Fruit fly (Drosophila melanogaster): ENCODE measurements around the gene Kcmf1.

The Kcmf1 gene

DNA sequence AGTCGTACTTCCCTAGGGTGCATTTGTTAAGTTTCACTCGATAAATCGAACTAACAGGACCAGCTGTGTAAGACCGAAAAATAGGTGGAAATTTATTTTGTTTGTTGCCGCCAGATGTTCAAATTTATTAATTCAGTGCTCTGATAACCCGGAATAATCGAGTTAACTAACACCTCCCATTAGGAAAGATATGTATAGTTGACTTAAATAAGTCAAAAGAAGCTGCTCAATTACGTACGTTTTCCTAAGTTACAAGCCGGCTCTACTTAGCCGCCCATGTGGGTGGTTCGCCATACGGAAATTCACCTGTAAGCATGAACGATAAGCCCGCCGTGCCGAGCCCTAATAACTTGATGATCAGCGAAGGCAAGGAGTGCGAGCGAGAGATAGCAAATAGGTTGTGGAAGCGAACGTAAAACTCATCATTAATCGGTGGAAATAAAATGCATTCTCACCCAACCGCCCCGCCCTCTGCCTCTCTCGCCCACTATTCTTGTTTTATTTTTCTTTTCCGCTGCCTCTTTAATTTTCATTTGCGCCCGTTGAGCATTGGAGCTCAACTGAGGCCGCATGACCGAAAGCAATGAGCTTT, 39.2 kb upstream of the Kcmf1 start (continued):
- TF ChIP-seq CG2199 (GFP tag; IDR thresholded peaks at IDR 0.05) (no peak), CG7786 (GFP tag; optimal IDR thresholded peaks at IDR 0.05) (peak; percentile 53), CG6254 (GFP tag; optimal IDR thresholded peaks at IDR 0.05) (no peak), CG10209 (GFP tag; optimal IDR thresholded peaks at IDR 0.05) (peak; percentile 52), lab (GFP tag; optimal IDR thresholded peaks at IDR 0.05) (peak; percentile 50), Gug (GFP tag; IDR thresholded peaks at IDR 0.05) (peak; percentile 59; the same call in 3 of the 4 replicates), CG4328 (GFP tag; optimal IDR thresholded peaks at IDR 0.05) (no peak), CG32772 (GFP tag; IDR thresholded peaks at IDR 0.05) (no peak), CG7271 (tag; optimal IDR thresholded peaks at IDR 0.05) (no peak), Spps (tag; optimal IDR thresholded peaks at IDR 0.05) (no peak), Dek (tag; optimal IDR thresholded peaks at IDR 0.05) (peak; percentile 3), H15 (GFP tag; IDR thresholded peaks at IDR 0.05) (no peak), CG8290 (GFP tag; optimal IDR thresholded peaks at IDR 0.05) (no peak), CG8290 (tag; optimal IDR thresholded peaks at IDR 0.05) (peak in 1 of 2 experiments; percentile 21), CG11560 (tag; IDR thresholded peaks at IDR 0.05) (no peak), CG10654 (GFP tag; optimal IDR thresholded peaks at IDR 0.05) (no peak), salm (tag; optimal IDR thresholded peaks at IDR 0.05) (no peak), CG7928 (GFP tag; optimal IDR thresholded peaks at IDR 0.05) (no peak), CG10267 (tag; optimal IDR thresholded peaks at IDR 0.05) (no peak), gro (GFP tag; optimal IDR thresholded peaks at IDR 0.05) (no peak), CG17612 (GFP tag; IDR thresholded peaks at IDR 0.05) (no peak), GATAe (GFP tag; conservative IDR thresholded peaks at IDR 0.05) (no peak), NFAT (GFP tag; IDR thresholded peaks at IDR 0.05) (no peak), CG7987 (GFP tag; optimal IDR thresholded peaks at IDR 0.05) (no peak), ash1 (GFP tag; optimal IDR thresholded peaks at IDR 0.05) (no peak), B-H2 (GFP tag; optimal IDR thresholded peaks at IDR 0.05) (no peak), scrt (GFP tag; optimal IDR thresholded peaks at IDR 0.05) (no peak), TFAM (GFP tag; optimal IDR thresholded peaks at IDR 0.05) (no peak), CG8944 (GFP tag; optimal IDR thresholded peaks at IDR 0.05) (no peak), YL-1 (GFP tag; optimal IDR thresholded peaks at IDR 0.05) (no peak), dm (GFP tag; optimal IDR thresholded peaks at IDR 0.05) (no peak), dmrt11E (tag; optimal IDR thresholded peaks at IDR 0.05) (no peak), CG18011 (GFP tag; optimal IDR thresholded peaks at IDR 0.05) (no peak), ewg (GFP tag; optimal IDR thresholded peaks at IDR 0.05) (peak; percentile 23), Stat92E (GFP tag; optimal IDR thresholded peaks at IDR 0.05) (no peak), CG1647 (GFP tag; optimal IDR thresholded peaks at IDR 0.05) (no peak), CG17361 (GFP tag; IDR thresholded peaks at IDR 0.05) (no peak), CG11723 (GFP tag; optimal IDR thresholded peaks at IDR 0.05) (no peak), CG12071 (GFP tag; optimal IDR thresholded peaks at IDR 0.05) (no peak), CG10959 (GFP tag; IDR thresholded peaks at IDR 0.05) (no peak), jigr1 (GFP tag; IDR thresholded peaks at IDR 0.05) (no peak), Dref (GFP tag; IDR thresholded peaks at IDR 0.05) (no peak), CG15601 (tag; optimal IDR thresholded peaks at IDR 0.05) (no peak), jumu (GFP tag; optimal IDR thresholded peaks at IDR 0.05) (peak; percentile 8), Camta (GFP tag; optimal IDR thresholded peaks at IDR 0.05) (no peak), Tbp (GFP tag; optimal IDR thresholded peaks at IDR 0.05) (no peak), pzg (GFP tag; optimal IDR thresholded peaks at IDR 0.05) (no peak), Max (GFP tag; optimal IDR thresholded peaks at IDR 0.05) (no peak), stc (GFP tag; IDR thresholded peaks at IDR 0.05) (no peak), CG10431 (GFP tag; optimal IDR thresholded peaks at IDR 0.05) (peak; percentile 4), tup (GFP tag; optimal IDR thresholded peaks at IDR 0.05) (no peak)
